Worm (Caenorhabditis elegans) whole organism, L1 larva: ENCODE data around the gene C04E6.7.

Experiments used
- ceh-82 ChIP-seq, 3 experiments: fragments of 150-350 bp in 1 of 3; sonication (generic microtip) in 2 of 3; optimal IDR thresholded peaks; 2 replicates each; lab custom pipeline; 2014 to 2017; ENCODE audit warnings: missing biosample characterization in 3 of 3, missing genetic modification characterization in 3 of 3
- lin-13 ChIP-seq: fragments of 150-350 bp; optimal IDR thresholded peaks from 2 replicates; lab custom pipeline; 2014; ENCODE audit warnings: missing biosample characterization, missing genetic modification reagents, missing genetic modification characterization

DNA sequence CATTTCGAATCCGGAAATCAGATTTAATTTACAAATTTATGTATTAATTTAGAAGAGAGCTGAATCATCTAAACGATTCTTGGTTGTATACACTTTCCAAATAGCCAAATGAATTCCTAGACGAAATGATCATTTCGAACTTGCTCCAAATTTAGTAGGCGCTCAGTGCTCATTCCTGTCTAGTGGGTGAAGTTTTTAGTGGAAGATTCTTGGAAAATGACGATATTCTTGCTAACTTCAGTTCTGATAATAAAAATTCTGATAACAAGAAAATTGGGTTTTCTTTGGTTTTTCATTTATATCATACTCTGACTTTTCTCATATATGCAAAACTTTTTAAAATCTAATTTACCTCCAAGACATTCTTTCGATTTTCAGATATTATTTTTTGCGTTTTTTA lies 28.6 kb downstream of the C04E6.7 start:
- no peak for TF ChIP-seq ceh-82 (tag; optimal IDR thresholded peaks at IDR 0.05; lab: Kevin White, UChicago)
- no peak for TF ChIP-seq lin-13 (GFP tag; lab: Kevin White, UChicago)
